Fruit fly (Drosophila melanogaster): Measurements from ENCODE around the gene PolA2.

Gene PolA2

DNA sequence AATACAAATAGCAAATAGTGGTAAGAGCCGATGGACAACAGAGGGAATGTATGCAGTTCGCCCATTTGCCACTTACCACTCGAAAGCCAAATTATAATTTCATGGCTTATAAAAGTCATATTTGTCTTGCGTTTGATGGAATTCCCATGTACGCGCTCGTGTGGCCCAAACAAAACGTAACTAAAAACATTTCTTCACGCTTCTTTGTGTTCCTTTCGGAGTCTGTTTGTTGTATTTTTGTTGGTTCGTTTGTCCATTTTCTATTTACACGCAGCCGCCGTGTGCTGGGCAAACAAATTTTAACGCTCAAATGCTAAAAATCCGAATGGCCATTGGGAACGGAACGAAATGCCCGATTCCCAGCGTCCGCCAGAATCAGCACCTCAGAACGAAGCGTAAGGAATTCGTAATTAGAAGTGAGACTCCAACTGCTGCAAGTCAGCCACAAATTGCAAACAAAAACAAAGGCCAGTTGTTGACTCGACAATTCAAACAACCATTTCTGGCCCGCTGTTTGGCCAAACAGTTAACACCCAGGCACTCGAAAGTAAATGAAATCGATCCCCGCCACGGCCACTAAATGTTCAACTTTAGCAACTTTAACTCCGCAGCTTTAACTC is 30.1 kb upstream of the PolA2 start (continued):
- TF ChIP-seq croc (GFP tag; conservative IDR thresholded peaks at IDR 0.05) (no peak), h (optimal IDR thresholded peaks at IDR 0.05) (no peak), CG14667 (GFP tag; IDR thresholded peaks at IDR 0.05) (no peak), Xrp1 (GFP tag; IDR thresholded peaks at IDR 0.05) (peak; percentile 68; the same call in 1 of the 2 replicates), CrebB (tag; optimal IDR thresholded peaks at IDR 0.05) (peak; percentile 47), aop (GFP tag; IDR thresholded peaks at IDR 0.05) (no peak), Mrtf (GFP tag; IDR thresholded peaks at IDR 0.05) (no peak), en (GFP tag; optimal IDR thresholded peaks at IDR 0.05) (peak; percentile 2), CG13296 (GFP tag; optimal IDR thresholded peaks at IDR 0.05) (peak; percentile 22), crc (GFP tag; optimal IDR thresholded peaks at IDR 0.05) (no peak), CG17568 (GFP tag; optimal IDR thresholded peaks at IDR 0.05) (peak; percentile 43), CG13123 (GFP tag; optimal IDR thresholded peaks at IDR 0.05) (no peak), CG5245 (GFP tag; optimal IDR thresholded peaks at IDR 0.05) (no peak), CG8944 (GFP tag; optimal IDR thresholded peaks at IDR 0.05) (peak; percentile 17), CG11247 (GFP tag; IDR thresholded peaks at IDR 0.05) (0 out of 2 replicates have a peak, but pooled peaks have one; percentile 38), CG6791 (GFP tag; IDR thresholded peaks at IDR 0.05; ENCODE audit: partially characterized antibody) (no peak), Fer3 (tag; optimal IDR thresholded peaks at IDR 0.05) (peak; percentile 3), CG11456 (GFP tag; IDR thresholded peaks at IDR 0.05) (no peak), CG10543 (GFP tag; optimal IDR thresholded peaks at IDR 0.05) (peak; percentile 29), bowl (GFP tag; IDR thresholded peaks at IDR 0.05) (no peak), tin (GFP tag; optimal IDR thresholded peaks at IDR 0.05) (no peak), kah (GFP tag; optimal IDR thresholded peaks at IDR 0.05) (peak; percentile 17), CG7745 (tag; optimal IDR thresholded peaks at IDR 0.05) (peak; percentile 32), CG8290 (GFP tag; optimal IDR thresholded peaks at IDR 0.05) (peak; percentile 27), CG8290 (tag; optimal IDR thresholded peaks at IDR 0.05) (peak in 1 of 2 experiments; percentile 24), CG9876 (GFP tag; optimal IDR thresholded peaks at IDR 0.05) (peak; percentile 58), Hr3 (GFP tag; optimal IDR thresholded peaks at IDR 0.05) (no peak), Sox102F (GFP tag; optimal IDR thresholded peaks at IDR 0.05) (peak; percentile 12), fd64A (GFP tag; optimal IDR thresholded peaks at IDR 0.05) (peak; percentile 34), CG12659 (GFP tag; optimal IDR thresholded peaks at IDR 0.05) (peak; percentile 36), Lim3 (GFP tag; IDR thresholded peaks at IDR 0.05) (no peak), nerfin-2 (GFP tag; IDR thresholded peaks at IDR 0.05; ENCODE audit: partially characterized antibody) (no peak), YL-1 (GFP tag; optimal IDR thresholded peaks at IDR 0.05) (peak; percentile 18), mirr (GFP tag; optimal IDR thresholded peaks at IDR 0.05) (no peak), CG9215 (GFP tag; IDR thresholded peaks at IDR 0.05) (no peak), Ptx1 (GFP tag; IDR thresholded peaks at IDR 0.05) (0 out of 2 replicates have a peak, but pooled peaks have one; percentile 15), CG7357 (GFP tag; IDR thresholded peaks at IDR 0.05) (no peak), CG4404 (GFP tag; IDR thresholded peaks at IDR 0.05) (peak; percentile 22; the same call in 1 of the 2 replicates), Jarid2 (GFP tag; optimal IDR thresholded peaks at IDR 0.05) (no peak), vvl (GFP tag; IDR thresholded peaks at IDR 0.05) (no peak), HLHmδ (GFP tag; optimal IDR thresholded peaks at IDR 0.05) (peak; percentile 23), HLH3B (GFP tag; IDR thresholded peaks at IDR 0.05) (peak; percentile 63; the same call in 1 of the 2 replicates), scrt (GFP tag; optimal IDR thresholded peaks at IDR 0.05) (no peak), zfh2 (GFP tag; optimal IDR thresholded peaks at IDR 0.05) (no peak), ken (GFP tag; IDR thresholded peaks at IDR 0.05) (no peak), dm (GFP tag; optimal IDR thresholded peaks at IDR 0.05) (peak; percentile 7), Hsf (GFP tag; optimal IDR thresholded peaks at IDR 0.05) (no peak), dmrt11E (tag; optimal IDR thresholded peaks at IDR 0.05) (peak; percentile 4), CG8924 (tag; optimal IDR thresholded peaks at IDR 0.05) (peak; percentile 42), CG4854 (GFP tag; optimal IDR thresholded peaks at IDR 0.05) (no peak), crp (GFP tag; optimal IDR thresholded peaks at IDR 0.05) (no peak)

All from whole organism, embryonic.